Fruit fly (Drosophila melanogaster) whole organism, embryonic: ENCODE results near the gene Atg5.
A peak's percentile ranks its signal among the peaks of the same experiment; 100 is the strongest.

Experiments used
- CG10267 ChIP-seq: fragments of 200-800 bp; sonication (Bioruptor generic); optimal IDR thresholded peaks from 2 replicates; lab custom pipeline; 2018; ENCODE audit warnings: missing biosample characterization, mild to moderate bottlenecking, missing genetic modification characterization, moderate library complexity
- CG10979 ChIP-seq: fragments of 200-800 bp; sonication (Bioruptor generic); optimal IDR thresholded peaks from 2 replicates; lab custom pipeline; 2018; ENCODE audit warnings: missing biosample characterization, mild to moderate bottlenecking, missing genetic modification characterization, moderate library complexity
- CG11456 ChIP-seq: fragments of 200-800 bp; sonication (Bioruptor generic); IDR thresholded peaks from 3 replicates; pipeline ENCODE4 v1.3.6; 2022; ENCODE audit warnings: missing biosample characterization, missing genetic modification characterization
- CG12104 ChIP-seq: fragments of 200-800 bp; sonication (Bioruptor generic); optimal IDR thresholded peaks from 3 replicates; lab custom pipeline; 2016; ENCODE audit warnings: missing biosample characterization, missing genetic modification characterization
- CG13424 ChIP-seq: fragments of 200-800 bp; sonication (Bioruptor generic); optimal IDR thresholded peaks from 2 replicates; lab custom pipeline; 2019; ENCODE audit warnings: missing biosample characterization, mild to moderate bottlenecking, missing genetic modification characterization, moderate library complexity
- CG14050 ChIP-seq: fragments of 200-800 bp; sonication (Bioruptor generic); IDR thresholded peaks from 3 replicates; pipeline ENCODE4 v1.3.6; 2022; ENCODE audit warnings: missing biosample characterization, missing genetic modification characterization
- CG15601 ChIP-seq: fragments of 200-800 bp; sonication (Bioruptor generic); optimal IDR thresholded peaks from 3 replicates; lab custom pipeline; 2019; ENCODE audit warnings: missing biosample characterization, mild to moderate bottlenecking, missing genetic modification characterization, moderate library complexity
- CG17385 ChIP-seq: fragments of 200-800 bp; sonication (Bioruptor generic); optimal IDR thresholded peaks from 3 replicates; lab custom pipeline; 2018; ENCODE audit warnings: missing biosample characterization, mild to moderate bottlenecking, missing genetic modification characterization
- CG2120 ChIP-seq: fragments of 200-800 bp; sonication (Bioruptor generic); optimal IDR thresholded peaks from 3 replicates; lab custom pipeline; 2016; ENCODE audit warnings: missing biosample characterization, missing genetic modification characterization
- CG2199 ChIP-seq: fragments of 200-800 bp; sonication (Bioruptor generic); IDR thresholded peaks from 3 replicates; pipeline ENCODE4 v1.3.6; 2022; ENCODE audit warnings: missing biosample characterization, missing genetic modification characterization
- CG31365 ChIP-seq: fragments of 200-800 bp; sonication (Bioruptor generic); optimal IDR thresholded peaks from 2 replicates; lab custom pipeline; 2018; ENCODE audit warnings: missing biosample characterization, mild to moderate bottlenecking, missing genetic modification characterization
- CG33213 ChIP-seq: fragments of 200-800 bp; sonication (Bioruptor generic); optimal IDR thresholded peaks from 3 replicates; lab custom pipeline; 2016; ENCODE audit warnings: missing biosample characterization, missing genetic modification characterization
- CG33557 ChIP-seq: fragments of 200-800 bp; sonication (Bioruptor generic); optimal IDR thresholded peaks from 2 replicates; lab custom pipeline; 2019; ENCODE audit warnings: missing biosample characterization, mild to moderate bottlenecking, missing genetic modification characterization, moderate library complexity
- CG3838 ChIP-seq: fragments of 200-800 bp; sonication (Bioruptor generic); optimal IDR thresholded peaks from 3 replicates; lab custom pipeline; 2016; ENCODE audit warnings: missing biosample characterization, missing genetic modification characterization
- CG4707 ChIP-seq: fragments of 200-800 bp; sonication (Bioruptor generic); optimal IDR thresholded peaks from 2 replicates; lab custom pipeline; 2018; ENCODE audit warnings: missing biosample characterization, mild to moderate bottlenecking, missing genetic modification characterization, moderate library complexity
- CG5180 ChIP-seq: fragments of 200-800 bp; sonication (Bioruptor generic); optimal IDR thresholded peaks from 3 replicates; lab custom pipeline; 2017; ENCODE audit warnings: missing biosample characterization, missing genetic modification characterization, mild to moderate bottlenecking, moderate library complexity, missing genetic modification reagents
- CG6175 ChIP-seq: fragments of 200-800 bp; sonication (Bioruptor generic); IDR thresholded peaks from 3 replicates; pipeline ENCODE4 v1.3.6; 2022; ENCODE audit warnings: missing biosample characterization, missing genetic modification characterization
- CG6272 ChIP-seq: fragments of 200-800 bp; sonication (Bioruptor generic); IDR thresholded peaks from 2 replicates; pipeline ENCODE4 v1.3.6; 2022; ENCODE audit warnings: missing biosample characterization, missing genetic modification characterization
- CG6683 ChIP-seq: fragments of 200-800 bp; sonication (Bioruptor generic); optimal IDR thresholded peaks from 2 replicates; lab custom pipeline; 2017; ENCODE audit warnings: missing biosample characterization, mild to moderate bottlenecking, missing genetic modification characterization, missing genetic modification reagents
- CG8478 ChIP-seq: fragments of >200 bp; optimal IDR thresholded peaks from 2 replicates; lab custom pipeline; 2018
- Deaf1 ChIP-seq: fragments of 200-800 bp; optimal IDR thresholded peaks from 3 replicates; lab custom pipeline; 2019; ENCODE audit warnings: missing biosample characterization, mild to moderate bottlenecking, missing genetic modification characterization, moderate library complexity
- Gug ChIP-seq: fragments of 200-800 bp; sonication (Bioruptor generic); IDR thresholded peaks from 4 replicates; pipeline ENCODE4 v1.3.6; 2022; ENCODE audit warnings: missing biosample characterization, missing genetic modification characterization
- HmgZ ChIP-seq: fragments of 200-800 bp; sonication (Bioruptor generic); optimal IDR thresholded peaks from 2 replicates; lab custom pipeline; 2018; ENCODE audit warnings: missing biosample characterization, mild to moderate bottlenecking, missing genetic modification characterization
- Lpt ChIP-seq: fragments of >200 bp; optimal IDR thresholded peaks from 2 replicates; lab custom pipeline; 2018; ENCODE audit warnings: missing biosample characterization, missing genetic modification characterization
- MBD-R2 ChIP-seq: fragments of 200-800 bp; sonication (Bioruptor generic); IDR thresholded peaks from 2 replicates; pipeline ENCODE4 v1.3.6; 2022; ENCODE audit warnings: missing biosample characterization, missing genetic modification characterization
- Med ChIP-seq: fragments of 200-800 bp; sonication (Bioruptor generic); peaks from one replicate; lab custom pipeline; 2016; ENCODE audit warnings: missing biosample characterization, missing genetic modification characterization, mild to moderate bottlenecking, inconsistent platforms, moderate library complexity
- NC2α ChIP-seq: fragments of 200-800 bp; sonication (Bioruptor generic); optimal IDR thresholded peaks from 2 replicates; lab custom pipeline; 2016; ENCODE audit warnings: missing biosample characterization, missing genetic modification characterization
- Ravus ChIP-seq: fragments of 200-800 bp; sonication (Bioruptor generic); IDR thresholded peaks from 2 replicates; pipeline ENCODE4 v1.3.6; 2022; ENCODE audit warnings: missing biosample characterization, missing genetic modification characterization
- abd-A ChIP-seq: fragments of 200-800 bp; sonication (Bioruptor generic); optimal IDR thresholded peaks from 3 replicates; lab custom pipeline; 2019; ENCODE audit warnings: missing biosample characterization, mild to moderate bottlenecking, missing genetic modification characterization, moderate library complexity
- bbx ChIP-seq: fragments of 200-800 bp; sonication (Bioruptor generic); IDR thresholded peaks from 2 replicates; pipeline ENCODE4 v1.3.6; 2022; ENCODE audit warnings: missing biosample characterization, missing genetic modification characterization; ENCODE audit not compliant: partially characterized antibody
- bcd ChIP-seq: fragments of 200-800 bp; sonication (Bioruptor generic); optimal IDR thresholded peaks from 2 replicates; lab custom pipeline; 2017; ENCODE audit warnings: missing biosample characterization, mild to moderate bottlenecking, missing genetic modification characterization
- chinmo ChIP-seq: fragments of 200-800 bp; sonication (Bioruptor generic); IDR thresholded peaks from 4 replicates; pipeline ENCODE4 v1.3.6; 2022; ENCODE audit warnings: missing biosample characterization, missing genetic modification characterization; ENCODE audit not compliant: partially characterized antibody
- crp ChIP-seq, 2 experiments: fragments of 200-800 bp; sonication (Bioruptor generic); optimal IDR thresholded peaks; 2 replicates in 1 of 2; 3 replicates in 1 of 2; lab custom pipeline; 2017; ENCODE audit warnings: missing biosample characterization in 2 of 2, missing genetic modification characterization in 2 of 2, mild to moderate bottlenecking in 1 of 2, moderate library complexity in 1 of 2
- dpn ChIP-seq, 2 experiments: fragments of 200-800 bp; sonication (Bioruptor generic); optimal IDR thresholded peaks; 3 replicates each; lab custom pipeline; 2016; ENCODE audit warnings: missing biosample characterization in 2 of 2, missing genetic modification characterization in 2 of 2
- gsb-n ChIP-seq: fragments of 200-800 bp; sonication (Bioruptor generic); optimal IDR thresholded peaks from 3 replicates; lab custom pipeline; 2018; ENCODE audit warnings: missing biosample characterization, mild to moderate bottlenecking, missing genetic modification characterization
- hkb ChIP-seq, 2 experiments: fragments of 200-800 bp in 1 of 2; fragments of >200 bp in 1 of 2; sonication (Bioruptor generic) in 1 of 2; IDR thresholded peaks in 1 of 2; optimal IDR thresholded peaks in 1 of 2; 2 replicates each; pipeline versions ENCODE4 v1.3.6 to Lab custom; 2017 to 2022; ENCODE audit warnings: missing biosample characterization in 1 of 2, missing genetic modification characterization in 1 of 2
- kay ChIP-seq: fragments of 200-800 bp; sonication (Bioruptor generic); optimal IDR thresholded peaks from 2 replicates; lab custom pipeline; 2016; ENCODE audit warnings: missing biosample characterization, missing genetic modification characterization
- lbe ChIP-seq: fragments of 200-800 bp; sonication (Bioruptor generic); optimal IDR thresholded peaks from 2 replicates; lab custom pipeline; 2016; ENCODE audit warnings: missing biosample characterization, mild to moderate bottlenecking, missing genetic modification characterization
- luna ChIP-seq: fragments of 200-800 bp; sonication (Bioruptor generic); optimal IDR thresholded peaks from 2 replicates; lab custom pipeline; 2016; ENCODE audit warnings: missing biosample characterization, missing genetic modification characterization
- mirr ChIP-seq: fragments of 200-800 bp; sonication (Bioruptor generic); optimal IDR thresholded peaks from 3 replicates; lab custom pipeline; 2018; ENCODE audit warnings: missing biosample characterization, mild to moderate bottlenecking, missing genetic modification characterization
- pho ChIP-seq: fragments of 200-800 bp; sonication (Bioruptor generic); optimal IDR thresholded peaks from 2 replicates; lab custom pipeline; 2016; ENCODE audit warnings: missing biosample characterization, missing genetic modification characterization
- pum ChIP-seq: fragments of 200-800 bp; sonication (Bioruptor generic); optimal IDR thresholded peaks from 2 replicates; lab custom pipeline; 2016; ENCODE audit warnings: missing biosample characterization, missing genetic modification characterization
- row ChIP-seq: fragments of 200-800 bp; sonication (Bioruptor generic); IDR thresholded peaks from 3 replicates; pipeline ENCODE4 v1.3.6; 2022; ENCODE audit warnings: missing biosample characterization, missing genetic modification characterization
- tin ChIP-seq: fragments of 200-800 bp; sonication (Bioruptor generic); optimal IDR thresholded peaks from 3 replicates; lab custom pipeline; 2016; ENCODE audit warnings: missing biosample characterization, missing genetic modification characterization
- tll ChIP-seq, 2 experiments: fragments of 200-800 bp in 1 of 2; fragments of >200 bp in 1 of 2; sonication (Bioruptor generic) in 1 of 2; optimal IDR thresholded peaks; 2 replicates each; lab custom pipeline; 2017 to 2019; ENCODE audit warnings: missing biosample characterization in 2 of 2, missing genetic modification characterization in 2 of 2, mild to moderate bottlenecking in 1 of 2, moderate library complexity in 1 of 2
- yki ChIP-seq: fragments of >200 bp; optimal IDR thresholded peaks from 3 replicates; lab custom pipeline; 2018

Gene Atg5

DNA sequence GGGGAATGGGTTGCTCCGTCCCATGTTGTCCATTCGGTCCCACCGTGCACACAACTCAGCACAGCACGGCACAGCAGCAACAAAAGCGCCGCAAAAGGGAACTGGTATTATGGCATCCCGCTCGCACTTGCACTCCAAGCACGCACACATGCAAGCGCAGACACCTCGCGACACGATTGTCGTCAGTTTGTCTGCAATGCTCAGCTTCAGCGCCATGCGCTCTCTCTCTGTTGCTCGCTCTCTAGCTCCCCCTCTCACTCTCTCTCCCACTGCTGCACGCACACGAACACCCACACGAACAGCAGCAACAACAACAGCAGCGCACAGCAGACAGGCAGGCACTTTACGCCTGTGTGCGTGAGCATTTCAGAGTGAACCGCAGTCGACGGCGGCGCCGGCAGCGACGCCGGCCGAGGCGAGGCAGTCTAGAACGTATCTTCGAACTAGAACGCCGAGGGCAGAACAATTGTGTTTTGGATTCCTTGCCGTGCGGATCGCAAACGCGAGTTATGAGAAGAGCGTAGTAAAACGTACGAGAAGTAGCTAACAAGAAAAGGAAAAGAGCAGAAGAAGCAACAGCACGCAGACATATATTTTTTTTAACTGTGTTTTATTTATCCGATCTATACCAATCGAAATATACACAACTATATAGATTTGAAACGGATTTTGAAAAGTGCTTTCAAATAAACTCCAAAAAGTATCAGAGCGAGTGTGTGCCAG is 15.9 kb downstream of the Atg5 start, which contains the start of gene brk (continued):
- peak; percentile 83 for TF ChIP-seq Deaf1 (tag; lab: Kevin White, UChicago)
- peak; percentile 91 for TF ChIP-seq CG4707 (GFP tag; lab: Kevin White, UChicago)
- no peak for TF ChIP-seq CG15601 (tag; lab: Kevin White, UChicago)
- peak; percentile 31 for TF ChIP-seq HmgZ (tag; lab: Kevin White, UChicago)
- peak; percentile 45; the same call in 1 of the 2 replicates for TF ChIP-seq bbx (GFP tag; lab: Robert Waterston, UW)
- peak; percentile 99 for TF ChIP-seq chinmo
- no peak for TF ChIP-seq pum
- TF ChIP-seq tll (GFP tag; optimal IDR thresholded peaks at IDR 0.05; lab: Kevin White, UChicago), result no peak
- peak; percentile 96 for TF ChIP-seq CG6175 (GFP tag; lab: Robert Waterston, UW)
- peak; percentile 67 for TF ChIP-seq abd-A (tag; lab: Kevin White, UChicago)
- TF ChIP-seq yki (lab: Kevin White, UChicago), result peak; percentile 88
- TF ChIP-seq pho, result no peak
- TF ChIP-seq kay, result no peak
- peak; percentile 4; the same call in 1 of the 3 replicates for TF ChIP-seq row
- peak; percentile 2 for TF ChIP-seq lbe

DNA sequence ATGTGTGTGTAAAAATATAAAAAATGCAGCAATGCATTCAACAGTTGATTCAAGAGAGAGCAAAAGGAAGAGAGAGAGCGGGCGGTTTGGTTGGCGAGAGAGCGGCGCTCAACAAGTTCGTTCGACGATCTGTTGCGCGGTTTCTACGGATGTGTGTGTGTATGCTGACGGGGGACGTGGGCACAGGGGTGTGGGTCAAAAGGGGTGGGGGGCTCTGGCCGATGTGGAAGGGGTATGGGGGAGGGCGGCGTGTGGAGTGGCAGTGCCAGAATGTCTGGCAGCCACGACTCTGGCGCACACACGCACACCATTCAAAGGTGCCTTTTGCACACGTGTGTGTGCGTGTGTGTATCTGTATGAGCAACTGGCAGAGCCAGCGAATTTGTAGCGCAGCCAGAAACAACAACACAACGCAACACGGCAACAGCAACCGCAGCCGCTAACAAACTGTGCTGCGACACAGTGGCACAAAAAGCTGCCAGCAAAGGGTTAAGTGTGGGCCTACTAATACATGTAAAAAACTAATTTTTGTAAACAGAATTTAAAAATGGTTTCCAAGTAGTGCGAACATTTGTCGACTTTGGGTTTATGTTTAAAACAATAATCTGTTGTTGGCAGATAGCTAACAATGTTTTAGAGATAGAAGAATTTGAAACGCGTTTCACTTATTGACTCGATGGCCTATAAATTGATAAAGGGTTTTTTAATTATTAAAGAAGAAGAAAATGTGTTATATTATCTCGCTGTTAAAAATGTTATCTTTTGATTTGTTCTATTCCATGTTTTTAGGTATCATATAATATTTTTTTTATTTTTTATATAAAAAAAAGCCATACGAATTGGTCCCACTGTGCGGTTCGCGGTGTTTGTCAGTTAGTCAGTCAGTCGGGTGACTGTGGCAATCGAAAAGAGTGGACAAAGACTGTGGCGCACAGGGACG is 16.8 kb downstream of the Atg5 start:
- TF ChIP-seq CG5180 (GFP tag; lab: Kevin White, UChicago), result peak; percentile 88
- peak; percentile 11; the same call in 1 of the 2 replicates for TF ChIP-seq Ravus (GFP tag; lab: Robert Waterston, UW)
- no peak for TF ChIP-seq CG2199 (GFP tag; lab: Robert Waterston, UW)
- peak; percentile 50; the same call in 1 of the 3 replicates for TF ChIP-seq CG14050
- no peak for TF ChIP-seq luna (GFP tag; lab: Kevin White, UChicago)
- peak; percentile 97 for TF ChIP-seq CG10979 (tag; lab: Kevin White, UChicago)
- peak; percentile 76 for TF ChIP-seq pum
- TF ChIP-seq CG6683, result peak; percentile 74
- TF ChIP-seq bcd (GFP tag; lab: Kevin White, UChicago), result peak; percentile 96
- peak; percentile 91 for TF ChIP-seq CG33557 (GFP tag; lab: Kevin White, UChicago)
- peak; percentile 87 for TF ChIP-seq CG17385
- TF ChIP-seq CG2120, result peak; percentile 87
- peak; percentile 89 for TF ChIP-seq CG10267
- TF ChIP-seq CG12104, result peak; percentile 93
- TF ChIP-seq dpn (GFP tag; optimal IDR thresholded peaks at IDR 0.05; lab: Kevin White, UChicago), result peak; percentile 70 to 84
- peak; percentile 61 for TF ChIP-seq CG3838
- TF ChIP-seq mirr (GFP tag; lab: Kevin White, UChicago), result peak; percentile 47
- TF ChIP-seq CG13424 (tag; lab: Kevin White, UChicago), result peak; percentile 96
- peak; percentile 92 for TF ChIP-seq gsb-n (tag; lab: Kevin White, UChicago)
- peak; percentile 30 for TF ChIP-seq CG33213
- TF ChIP-seq CG31365 (tag; lab: Kevin White, UChicago), result peak; percentile 22
- TF ChIP-seq CG6272 (GFP tag; lab: Robert Waterston, UW), result peak; percentile 47
- TF ChIP-seq MBD-R2 (GFP tag; lab: Robert Waterston, UW), result 0 out of 2 replicates have a peak, but pooled peaks have one; percentile 7
- peak in 1 of 2 experiments; percentile 56 for TF ChIP-seq crp (GFP tag; optimal IDR thresholded peaks at IDR 0.05; lab: Kevin White, UChicago)
- TF ChIP-seq hkb (optimal IDR thresholded peaks at IDR 0.05; lab: Kevin White, UChicago), result no peak
- no peak; the same call in none of the 2 replicates for TF ChIP-seq hkb (GFP tag; IDR thresholded peaks at IDR 0.05; lab: Robert Waterston, UW)
- TF ChIP-seq Lpt (GFP tag; lab: Kevin White, UChicago), result no peak
- TF ChIP-seq Gug (GFP tag; lab: Robert Waterston, UW), result peak; percentile 81
- TF ChIP-seq Med (GFP tag; lab: Kevin White, UChicago), result peak; percentile 94
- peak; percentile 61 for TF ChIP-seq NC2α (GFP tag; lab: Kevin White, UChicago)
- TF ChIP-seq CG8478 (lab: Kevin White, UChicago), result no peak
- TF ChIP-seq CG11456 (GFP tag; lab: Robert Waterston, UW), result peak; percentile 67; the same call in 2 of the 3 replicates
- peak; percentile 89 for TF ChIP-seq tin (GFP tag; lab: Kevin White, UChicago)
